Worm (Caenorhabditis elegans) whole organism, L3 larva: ENCODE measurements around the gene hsd-2.

ENCODE experiments used
- R02D3.7 ChIP-seq: fragments of 150-350 bp; optimal IDR thresholded peaks from 2 replicates; lab custom pipeline; 2014; ENCODE audit warnings: missing biosample characterization, missing genetic modification characterization
- ZK546.5 ChIP-seq: sonication (generic microtip); optimal IDR thresholded peaks from 2 replicates; lab custom pipeline; 2017; ENCODE audit warnings: missing biosample characterization, missing genetic modification characterization
- ama-1 ChIP-seq: fragments of 150-350 bp; optimal IDR thresholded peaks from 2 replicates; lab custom pipeline; 2018
- ceh-28 ChIP-seq: fragments of 150-350 bp; optimal IDR thresholded peaks from 2 replicates; lab custom pipeline; 2014; ENCODE audit warnings: missing biosample characterization, missing genetic modification reagents, missing genetic modification characterization
- ceh-9 ChIP-seq: sonication (generic microtip); optimal IDR thresholded peaks from 2 replicates; lab custom pipeline; 2018; ENCODE audit warnings: missing biosample characterization, missing genetic modification characterization
- egl-27 ChIP-seq: sonication (generic microtip); optimal IDR thresholded peaks from 4 replicates; lab custom pipeline; 2017; ENCODE audit warnings: missing biosample characterization, missing genetic modification reagents, missing genetic modification characterization
- egl-5 ChIP-seq: fragments of 150-350 bp; optimal IDR thresholded peaks from 2 replicates; lab custom pipeline; 2017; ENCODE audit warnings: missing biosample characterization, missing genetic modification reagents, missing genetic modification characterization, inconsistent platforms
- elt-1 ChIP-seq: fragments of 150-350 bp; optimal IDR thresholded peaks from 2 replicates; lab custom pipeline; 2014; ENCODE audit warnings: missing biosample characterization, missing genetic modification characterization
- elt-3 ChIP-seq, 3 experiments: fragments of 150-350 bp in 1 of 3; sonication (generic microtip) in 2 of 3; optimal IDR thresholded peaks; 2 replicates in 2 of 3; 4 replicates in 1 of 3; lab custom pipeline; 2014 to 2017; ENCODE audit warnings: missing biosample characterization in 3 of 3, missing genetic modification characterization in 3 of 3
- fkh-10 ChIP-seq: sonication (generic microtip); optimal IDR thresholded peaks from 2 replicates; lab custom pipeline; 2017; ENCODE audit warnings: missing biosample characterization, missing genetic modification reagents, missing genetic modification characterization
- fos-1 ChIP-seq: fragments of 150-350 bp; optimal IDR thresholded peaks from 2 replicates; lab custom pipeline; 2014; ENCODE audit warnings: missing biosample characterization, missing genetic modification characterization
- hmg-11 ChIP-seq: sonication (generic microtip); optimal IDR thresholded peaks from 2 replicates; lab custom pipeline; 2016; ENCODE audit warnings: missing genetic modification characterization, missing compliant biosample characterization
- jun-1 ChIP-seq: fragments of 150-350 bp; optimal IDR thresholded peaks from 2 replicates; lab custom pipeline; 2014; ENCODE audit warnings: missing biosample characterization, missing genetic modification reagents, missing genetic modification characterization
- lin-15B ChIP-seq: fragments of 150-350 bp; optimal IDR thresholded peaks from 2 replicates; lab custom pipeline; 2014; ENCODE audit warnings: missing biosample characterization, missing genetic modification characterization
- lin-39 ChIP-seq: fragments of 150-350 bp; optimal IDR thresholded peaks from 2 replicates; lab custom pipeline; 2018; ENCODE audit warnings: missing biosample characterization, missing genetic modification reagents, missing genetic modification characterization
- mdl-1 ChIP-seq: fragments of 150-350 bp; optimal IDR thresholded peaks from 2 replicates; lab custom pipeline; 2014; ENCODE audit warnings: missing biosample characterization, missing genetic modification characterization
- mml-1 ChIP-seq: fragments of 150-350 bp; sonication (generic microtip); optimal IDR thresholded peaks from 3 replicates; lab custom pipeline; 2014; ENCODE audit warnings: missing biosample characterization, missing genetic modification characterization
- nfya-1 ChIP-seq: sonication (generic microtip); optimal IDR thresholded peaks from 2 replicates; lab custom pipeline; 2017; ENCODE audit warnings: missing genetic modification characterization, mild to moderate bottlenecking, missing compliant biosample characterization, antibody characterized with exemption, moderate library complexity; ENCODE audit not compliant: insufficient read depth
- nhr-11 ChIP-seq: fragments of 150-350 bp; optimal IDR thresholded peaks from 2 replicates; lab custom pipeline; 2014; ENCODE audit warnings: missing biosample characterization, missing genetic modification characterization
- nhr-12 ChIP-seq: fragments of 150-350 bp; optimal IDR thresholded peaks from 2 replicates; lab custom pipeline; 2014; ENCODE audit warnings: missing biosample characterization, missing genetic modification characterization
- nhr-23 ChIP-seq: fragments of 150-350 bp; optimal IDR thresholded peaks from 2 replicates; lab custom pipeline; 2014; ENCODE audit warnings: missing biosample characterization, missing genetic modification reagents, missing genetic modification characterization
- nhr-237 ChIP-seq: fragments of 150-350 bp; optimal IDR thresholded peaks from 2 replicates; lab custom pipeline; 2014; ENCODE audit warnings: missing biosample characterization, missing genetic modification characterization
- nhr-25 ChIP-seq: sonication (generic microtip); optimal IDR thresholded peaks from 2 replicates; lab custom pipeline; 2017; ENCODE audit warnings: missing biosample characterization, missing genetic modification characterization
- nhr-28 ChIP-seq: fragments of 150-350 bp; optimal IDR thresholded peaks from 2 replicates; lab custom pipeline; 2014; ENCODE audit warnings: missing biosample characterization, missing genetic modification characterization
- nhr-43 ChIP-seq: sonication (generic microtip); optimal IDR thresholded peaks from 2 replicates; lab custom pipeline; 2016; ENCODE audit warnings: mild to moderate bottlenecking, missing genetic modification characterization, missing compliant biosample characterization; ENCODE audit not compliant: poor library complexity, severe bottlenecking
- nhr-76 ChIP-seq: fragments of 150-350 bp; sonication (generic microtip); optimal IDR thresholded peaks from 5 replicates; lab custom pipeline; 2014; ENCODE audit warnings: missing biosample characterization, missing genetic modification characterization
- nhr-77 ChIP-seq: fragments of 150-350 bp; optimal IDR thresholded peaks from 2 replicates; lab custom pipeline; 2014; ENCODE audit warnings: missing biosample characterization, missing genetic modification characterization
- pha-4 ChIP-seq: fragments of 150-350 bp; optimal IDR thresholded peaks from 2 replicates; lab custom pipeline; 2014; ENCODE audit warnings: missing biosample characterization, missing genetic modification reagents, missing genetic modification characterization
- sea-2 ChIP-seq: fragments of 150-350 bp; sonication (generic microtip); optimal IDR thresholded peaks from 4 replicates; lab custom pipeline; 2014; ENCODE audit warnings: missing biosample characterization, missing genetic modification reagents, missing genetic modification characterization
- skn-1 ChIP-seq: fragments of 150-350 bp; optimal IDR thresholded peaks from 2 replicates; lab custom pipeline; 2014; ENCODE audit warnings: missing biosample characterization, missing genetic modification characterization
- snpc-4 ChIP-seq: fragments of 150-350 bp; optimal IDR thresholded peaks from 2 replicates; lab custom pipeline; 2014; ENCODE audit warnings: missing biosample characterization, missing genetic modification characterization
- tbx-2 ChIP-seq: sonication (generic microtip); optimal IDR thresholded peaks from 2 replicates; lab custom pipeline; 2016; ENCODE audit warnings: mild to moderate bottlenecking, missing genetic modification characterization, missing compliant biosample characterization
- unc-39 ChIP-seq: sonication (generic microtip); optimal IDR thresholded peaks from 4 replicates; lab custom pipeline; 2017; ENCODE audit warnings: missing biosample characterization, missing genetic modification characterization
- zag-1 ChIP-seq: fragments of 150-350 bp; optimal IDR thresholded peaks from 2 replicates; lab custom pipeline; 2014; ENCODE audit warnings: missing biosample characterization, missing genetic modification characterization
- ztf-4 ChIP-seq: fragments of 150-350 bp; optimal IDR thresholded peaks from 2 replicates; lab custom pipeline; 2014; ENCODE audit warnings: missing biosample characterization, missing genetic modification characterization

Gene hsd-2

DNA sequence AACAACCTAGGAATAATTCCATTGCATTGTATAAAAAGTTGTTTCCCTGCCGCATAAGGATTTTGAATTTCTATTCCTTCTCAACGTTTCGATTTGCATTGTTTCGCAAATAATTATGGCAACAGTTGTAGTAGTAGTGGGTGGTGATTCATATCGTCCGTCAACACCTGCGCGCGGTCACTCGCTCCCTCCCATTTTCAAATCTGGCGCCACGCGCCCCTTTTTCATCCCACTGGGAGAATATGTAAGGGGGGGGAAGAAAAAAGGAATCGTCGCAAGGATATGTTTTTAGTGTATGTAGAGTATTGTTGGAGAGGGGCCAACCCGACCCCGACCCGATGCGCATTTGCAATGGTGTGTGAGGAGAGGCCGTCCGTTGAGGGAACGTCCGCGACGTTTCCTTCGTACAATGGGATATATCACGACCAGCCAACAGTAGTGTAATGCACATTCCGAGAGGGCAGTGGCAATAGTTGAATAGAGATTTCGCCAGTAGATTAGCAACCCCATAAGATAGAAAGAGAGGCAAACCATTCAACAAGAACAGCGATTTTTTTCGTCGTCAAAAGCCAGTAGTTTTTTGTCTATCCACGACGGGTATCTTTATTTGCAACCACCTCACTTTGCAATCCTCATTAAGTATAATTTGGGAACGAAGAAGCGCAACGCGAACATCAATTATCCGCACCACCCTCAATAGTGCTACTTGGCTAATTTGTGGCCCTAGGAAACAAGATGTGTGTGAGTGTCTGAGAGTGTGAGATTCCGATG lies 43.9 kb upstream of the hsd-2 start:
- TF ChIP-seq nhr-11 (tag; lab: Kevin White, UChicago) (no peak), snpc-4 (tag; lab: Kevin White, UChicago) (no peak), egl-27 (tag; lab: Kevin White, UChicago) (no peak), nfya-1 (tag; lab: Kevin White, UChicago) (no peak), nhr-77 (tag; lab: Kevin White, UChicago) (no peak), lin-15B (tag; lab: Kevin White, UChicago) (no peak), ZK546.5 (no peak), nhr-28 (tag; lab: Kevin White, UChicago) (no peak), ztf-4 (tag; lab: Kevin White, UChicago) (no peak), nhr-23 (tag; lab: Kevin White, UChicago) (peak; percentile 8), zag-1 (tag; lab: Kevin White, UChicago) (no peak), skn-1 (no peak), fkh-10 (GFP tag; lab: Kevin White, UChicago) (no peak), fos-1 (tag; lab: Kevin White, UChicago) (no peak), jun-1 (tag; lab: Kevin White, UChicago) (no peak), elt-1 (tag; lab: Kevin White, UChicago) (no peak), tbx-2 (tag; lab: Kevin White, UChicago) (no peak), pha-4 (tag; lab: Kevin White, UChicago) (peak; percentile 24), nhr-12 (tag; lab: Kevin White, UChicago) (no peak), ama-1 (lab: Kevin White, UChicago) (no peak), nhr-76 (tag; lab: Kevin White, UChicago) (no peak), ceh-9 (tag; lab: Kevin White, UChicago) (no peak), nhr-25 (peak; percentile 34), mml-1 (tag; lab: Kevin White, UChicago) (no peak), nhr-43 (tag; lab: Kevin White, UChicago) (no peak), sea-2 (GFP tag; lab: Kevin White, UChicago) (no peak)
- TF ChIP-seq, all 47 proteins: peak for 3

- peak; percentile 95 for TF ChIP-seq egl-5
- peak; percentile 23 for TF ChIP-seq nhr-11 (tag; lab: Kevin White, UChicago)
- TF ChIP-seq nhr-23 (tag; lab: Kevin White, UChicago), result no peak
- TF ChIP-seq R02D3.7 (tag; lab: Kevin White, UChicago), result no peak
- peak; percentile 12 for TF ChIP-seq nhr-25
- TF ChIP-seq nfya-1 (tag; lab: Kevin White, UChicago), result peak; percentile 88
- TF ChIP-seq ceh-28, result peak; percentile 17
- TF ChIP-seq snpc-4 (tag; lab: Kevin White, UChicago), result peak; percentile 24
- no peak for TF ChIP-seq nhr-43 (tag; lab: Kevin White, UChicago)
- TF ChIP-seq lin-15B (tag; lab: Kevin White, UChicago), result peak; percentile 20
- peak; percentile 60 for TF ChIP-seq jun-1 (tag; lab: Kevin White, UChicago)
- TF ChIP-seq elt-3 (tag; optimal IDR thresholded peaks at IDR 0.05; lab: Kevin White, UChicago), result no peak
- no peak for TF ChIP-seq nhr-237 (tag; lab: Kevin White, UChicago)
- TF ChIP-seq hmg-11 (tag; lab: Kevin White, UChicago), result peak; percentile 62
- TF ChIP-seq unc-39 (tag; lab: Kevin White, UChicago), result no peak
- peak; percentile 95 for TF ChIP-seq lin-39 (tag; lab: Kevin White, UChicago)
- TF ChIP-seq skn-1, result no peak
- TF ChIP-seq pha-4 (tag; lab: Kevin White, UChicago), result peak; percentile 78
- peak; percentile 72 for TF ChIP-seq tbx-2 (tag; lab: Kevin White, UChicago)
- TF ChIP-seq mdl-1, result no peak
- TF ChIP-seq, all 47 proteins: peak for 12
These were observed 43.1 kb upstream of the hsd-2 start for ce11 chrX:4961681-4962656.

- TF ChIP-seq ama-1 (lab: Kevin White, UChicago) (no peak), lin-39 (tag; lab: Kevin White, UChicago) (peak; percentile 43)
These were observed 39.4 kb upstream of the hsd-2 start for ce11 chrX:4965592-4965991.
